Worm (Caenorhabditis elegans) whole organism, late embryonic: Measurements from ENCODE around the gene col-143.

ENCODE experiments used
- C08G9.2 ChIP-seq: sonication (generic microtip); optimal IDR thresholded peaks from 2 replicates; lab custom pipeline; 2016; ENCODE audit warnings: mild to moderate bottlenecking, missing genetic modification characterization, moderate library complexity, missing compliant biosample characterization
- C38D4.7 ChIP-seq: fragments of 200-800 bp; sonication (Bioruptor generic); optimal IDR thresholded peaks from 2 replicates; lab custom pipeline; 2018; ENCODE audit warnings: mild to moderate bottlenecking, missing genetic modification characterization, moderate library complexity, missing compliant biosample characterization
- K02D7.2 ChIP-seq: sonication (generic microtip); optimal IDR thresholded peaks from 2 replicates; lab custom pipeline; 2017; ENCODE audit warnings: mild to moderate bottlenecking, missing genetic modification characterization, missing compliant biosample characterization
- T23F11.4 ChIP-seq: fragments of 200-800 bp; sonication (Bioruptor generic); optimal IDR thresholded peaks from 2 replicates; lab custom pipeline; 2018; ENCODE audit warnings: mild to moderate bottlenecking, missing genetic modification characterization, missing compliant biosample characterization
- ceh-14 ChIP-seq: sonication (generic microtip); optimal IDR thresholded peaks from 2 replicates; lab custom pipeline; 2016; ENCODE audit warnings: missing genotype, missing genetic modification characterization, missing compliant biosample characterization
- ceh-18 ChIP-seq: sonication (generic microtip); optimal IDR thresholded peaks from 2 replicates; lab custom pipeline; 2016; ENCODE audit warnings: missing genetic modification characterization, missing compliant biosample characterization
- ceh-19 ChIP-seq: fragments of 200-800 bp; sonication (Bioruptor generic); optimal IDR thresholded peaks from 2 replicates; lab custom pipeline; 2018; ENCODE audit warnings: mild to moderate bottlenecking, missing genetic modification characterization, missing compliant biosample characterization
- ceh-22 ChIP-seq: sonication (generic microtip); optimal IDR thresholded peaks from 2 replicates; lab custom pipeline; 2017; ENCODE audit warnings: missing biosample characterization, missing genetic modification characterization
- ceh-24 ChIP-seq: sonication (generic microtip); optimal IDR thresholded peaks from 2 replicates; lab custom pipeline; 2016; ENCODE audit warnings: mild to moderate bottlenecking, missing genetic modification characterization, missing compliant biosample characterization
- ceh-30 ChIP-seq: fragments of 150-350 bp; optimal IDR thresholded peaks from 2 replicates; lab custom pipeline; 2014; ENCODE audit warnings: missing biosample characterization, missing genetic modification characterization
- ceh-31 ChIP-seq: sonication (generic microtip); optimal IDR thresholded peaks from 2 replicates; lab custom pipeline; 2016; ENCODE audit warnings: missing genetic modification characterization, missing compliant biosample characterization
- ceh-34 ChIP-seq: sonication (generic microtip); optimal IDR thresholded peaks from 2 replicates; lab custom pipeline; 2016; ENCODE audit warnings: mild to moderate bottlenecking, missing genetic modification characterization, missing compliant biosample characterization
- ceh-45 ChIP-seq: fragments of 200-800 bp; sonication (Bioruptor generic); IDR thresholded peaks from 2 replicates; pipeline ENCODE4 v1.3.6; 2022; ENCODE audit warnings: missing genetic modification reagents, missing genetic modification characterization, missing compliant biosample characterization
- ceh-9 ChIP-seq: sonication (generic microtip); optimal IDR thresholded peaks from 2 replicates; lab custom pipeline; 2016; ENCODE audit warnings: mild to moderate bottlenecking, missing genetic modification characterization, inconsistent platforms, missing compliant biosample characterization
- che-1 ChIP-seq: sonication (generic microtip); optimal IDR thresholded peaks from 2 replicates; lab custom pipeline; 2016; ENCODE audit warnings: mild to moderate bottlenecking, missing genetic modification characterization, missing compliant biosample characterization
- dmd-4 ChIP-seq: sonication (generic microtip); optimal IDR thresholded peaks from 2 replicates; lab custom pipeline; 2016; ENCODE audit warnings: borderline replicate concordance, missing genetic modification characterization, missing compliant biosample characterization
- elt-2 ChIP-seq: sonication (generic microtip); optimal IDR thresholded peaks from 2 replicates; lab custom pipeline; 2016; ENCODE audit warnings: missing genetic modification reagents, missing genetic modification characterization, missing compliant biosample characterization
- fax-1 ChIP-seq: sonication (generic microtip); optimal IDR thresholded peaks from 2 replicates; lab custom pipeline; 2016; ENCODE audit warnings: missing genotype, missing genetic modification characterization, missing compliant biosample characterization
- fkh-10 ChIP-seq: fragments of 150-350 bp; optimal IDR thresholded peaks from 2 replicates; lab custom pipeline; 2014; ENCODE audit warnings: missing biosample characterization, missing genetic modification reagents, missing genetic modification characterization
- hlh-13 ChIP-seq: fragments of 200-800 bp; sonication (Bioruptor generic); optimal IDR thresholded peaks from 2 replicates; lab custom pipeline; 2018; ENCODE audit warnings: mild to moderate bottlenecking, missing genetic modification characterization, missing compliant biosample characterization
- hlh-15 ChIP-seq: sonication (generic microtip); optimal IDR thresholded peaks from 2 replicates; lab custom pipeline; 2016; ENCODE audit warnings: missing genetic modification characterization, missing compliant biosample characterization
- hlh-30 ChIP-seq: sonication (generic microtip); optimal IDR thresholded peaks from 2 replicates; lab custom pipeline; 2017; ENCODE audit warnings: antibody characterized with exemption, missing genetic modification characterization, missing compliant biosample characterization; ENCODE audit not compliant: insufficient read depth
- hlh-8 ChIP-seq: sonication (generic microtip); optimal IDR thresholded peaks from 2 replicates; lab custom pipeline; 2016; ENCODE audit warnings: missing genotype, missing genetic modification characterization, missing compliant biosample characterization
- mec-3 ChIP-seq: sonication (generic microtip); optimal IDR thresholded peaks from 2 replicates; lab custom pipeline; 2016; ENCODE audit warnings: borderline replicate concordance, missing genetic modification characterization, missing compliant biosample characterization
- nhr-11 ChIP-seq: fragments of 150-350 bp; optimal IDR thresholded peaks from 2 replicates; lab custom pipeline; 2014; ENCODE audit warnings: missing biosample characterization, missing genetic modification characterization
- npax-4 ChIP-seq: sonication (generic microtip); optimal IDR thresholded peaks from 2 replicates; lab custom pipeline; 2016; ENCODE audit warnings: missing genetic modification characterization, missing compliant biosample characterization
- odd-2 ChIP-seq: sonication (generic microtip); optimal IDR thresholded peaks from 2 replicates; lab custom pipeline; 2017; ENCODE audit warnings: antibody characterized with exemption, mild to moderate bottlenecking, missing genetic modification characterization, missing compliant biosample characterization
- pat-9 ChIP-seq: fragments of 200-800 bp; sonication (Bioruptor generic); optimal IDR thresholded peaks from 2 replicates; lab custom pipeline; 2018; ENCODE audit warnings: mild to moderate bottlenecking, missing genetic modification characterization, moderate library complexity, missing compliant biosample characterization
- pax-1 ChIP-seq: fragments of 150-350 bp; optimal IDR thresholded peaks from 2 replicates; lab custom pipeline; 2014; ENCODE audit warnings: missing biosample characterization, missing genetic modification characterization
- pha-2 ChIP-seq: sonication (generic microtip); optimal IDR thresholded peaks from 2 replicates; lab custom pipeline; 2017; ENCODE audit warnings: mild to moderate bottlenecking, missing genetic modification characterization, missing compliant biosample characterization
- pha-4 ChIP-seq: fragments of 150-350 bp; optimal IDR thresholded peaks from 2 replicates; lab custom pipeline; 2018; ENCODE audit warnings: missing biosample characterization, missing genetic modification reagents, missing genetic modification characterization
- pros-1 ChIP-seq: fragments of 150-350 bp; optimal IDR thresholded peaks from 2 replicates; lab custom pipeline; 2014; ENCODE audit warnings: missing biosample characterization, missing genetic modification reagents, missing genetic modification characterization
- ref-2 ChIP-seq: sonication (generic microtip); optimal IDR thresholded peaks from 2 replicates; lab custom pipeline; 2016; ENCODE audit warnings: missing genetic modification characterization, missing compliant biosample characterization
- sox-2 ChIP-seq: fragments of 200-800 bp; sonication (Bioruptor generic); IDR thresholded peaks from 2 replicates; pipeline ENCODE4 v1.3.6; 2022; ENCODE audit warnings: missing genetic modification reagents, missing genetic modification characterization, missing compliant biosample characterization
- sox-4 ChIP-seq: sonication (generic microtip); optimal IDR thresholded peaks from 2 replicates; lab custom pipeline; 2017; ENCODE audit warnings: mild to moderate bottlenecking, missing genetic modification characterization, inconsistent platforms, missing compliant biosample characterization
- syd-9 ChIP-seq: sonication (generic microtip); optimal IDR thresholded peaks from 2 replicates; lab custom pipeline; 2016; ENCODE audit warnings: mild to moderate bottlenecking, missing genetic modification characterization, moderate library complexity, missing compliant biosample characterization
- tbx-2 ChIP-seq: sonication (generic microtip); optimal IDR thresholded peaks from 2 replicates; lab custom pipeline; 2016; ENCODE audit warnings: missing genetic modification characterization, missing compliant biosample characterization
- tbx-7 ChIP-seq: sonication (generic microtip); optimal IDR thresholded peaks from 2 replicates; lab custom pipeline; 2016; ENCODE audit warnings: missing genotype, missing genetic modification characterization, missing compliant biosample characterization
- unc-3 ChIP-seq, 2 experiments: fragments of 200-800 bp in 1 of 2; sonication (Bioruptor generic) in 1 of 2; sonication (generic microtip) in 1 of 2; conservative IDR thresholded peaks in 1 of 2; optimal IDR thresholded peaks in 1 of 2; 2 replicates each; pipeline versions ENCODE4 v1.3.6 to Lab custom; 2016 to 2022; ENCODE audit warnings: missing compliant biosample characterization in 2 of 2, missing genetic modification characterization in 2 of 2, missing genetic modification reagents in 1 of 2
- unc-55 ChIP-seq: sonication (generic microtip); optimal IDR thresholded peaks from 2 replicates; lab custom pipeline; 2017; ENCODE audit warnings: missing biosample characterization, missing genetic modification reagents, missing genetic modification characterization
- unc-86 ChIP-seq: sonication (generic microtip); optimal IDR thresholded peaks from 2 replicates; lab custom pipeline; 2016; ENCODE audit warnings: missing genetic modification characterization, missing compliant biosample characterization
- zip-5 ChIP-seq: sonication (generic microtip); optimal IDR thresholded peaks from 2 replicates; lab custom pipeline; 2016; ENCODE audit warnings: missing genetic modification characterization, missing compliant biosample characterization
- ztf-16 ChIP-seq: sonication (generic microtip); optimal IDR thresholded peaks from 2 replicates; lab custom pipeline; 2017; ENCODE audit warnings: missing genetic modification characterization, missing compliant biosample characterization

Gene col-143

DNA sequence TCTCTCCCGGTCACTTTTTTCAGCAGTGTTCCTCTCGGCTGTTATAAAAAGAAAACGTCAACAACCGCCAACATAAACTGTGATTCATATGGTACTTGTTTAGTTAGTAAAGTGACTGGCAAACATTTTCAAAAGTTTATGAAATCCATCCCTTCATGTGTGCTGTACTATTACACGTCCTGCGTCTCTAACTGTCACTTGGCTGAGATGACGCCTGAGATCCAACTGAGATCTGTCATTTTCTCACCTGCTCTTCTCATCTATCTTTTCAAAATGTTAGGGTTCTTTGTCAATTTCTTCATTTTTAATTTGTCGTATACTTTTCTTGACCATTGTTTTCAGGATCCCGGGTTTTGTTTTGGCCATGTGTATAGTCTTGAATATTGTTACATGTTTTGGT is 39.3 kb downstream of the col-143 start:
- TF ChIP-seq pat-9 (no peak), unc-55 (GFP tag; lab: Kevin White, UChicago) (peak; percentile 88)
- TF ChIP-seq, all 69 proteins: peak for 1

DNA sequence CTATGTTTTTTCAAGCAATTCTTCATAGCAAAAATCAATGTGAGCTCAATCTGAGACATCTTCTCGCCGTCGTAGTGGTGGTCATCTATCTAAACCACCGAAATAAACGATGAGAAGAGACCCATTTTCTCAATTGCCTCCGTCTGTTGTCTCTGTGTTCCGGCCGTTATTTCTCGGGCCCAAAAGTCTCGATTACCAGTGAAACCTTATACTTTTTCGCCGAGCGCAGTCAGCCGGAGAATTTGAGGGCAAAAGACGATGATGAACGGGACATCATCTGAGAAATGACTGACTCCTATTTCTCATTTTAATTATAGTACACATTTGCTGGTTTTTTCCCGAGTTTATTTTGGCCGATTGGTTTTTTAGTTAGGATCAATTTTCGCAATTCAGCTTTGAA is 40.4 kb downstream of the col-143 start:
- TF ChIP-seq odd-2 (tag; lab: Kevin White, UChicago) (no peak), unc-3 (GFP tag; conservative IDR thresholded peaks at IDR 0.05; lab: Robert Waterston, UW) (no peak), unc-3 (tag; optimal IDR thresholded peaks at IDR 0.05; lab: Kevin White, UChicago) (no peak), ceh-34 (tag; lab: Kevin White, UChicago) (peak; percentile 81), ceh-24 (no peak), pha-4 (tag; lab: Kevin White, UChicago) (no peak), C08G9.2 (tag; lab: Kevin White, UChicago) (no peak), ceh-30 (tag; lab: Kevin White, UChicago) (no peak), fax-1 (tag; lab: Kevin White, UChicago) (no peak)

DNA sequence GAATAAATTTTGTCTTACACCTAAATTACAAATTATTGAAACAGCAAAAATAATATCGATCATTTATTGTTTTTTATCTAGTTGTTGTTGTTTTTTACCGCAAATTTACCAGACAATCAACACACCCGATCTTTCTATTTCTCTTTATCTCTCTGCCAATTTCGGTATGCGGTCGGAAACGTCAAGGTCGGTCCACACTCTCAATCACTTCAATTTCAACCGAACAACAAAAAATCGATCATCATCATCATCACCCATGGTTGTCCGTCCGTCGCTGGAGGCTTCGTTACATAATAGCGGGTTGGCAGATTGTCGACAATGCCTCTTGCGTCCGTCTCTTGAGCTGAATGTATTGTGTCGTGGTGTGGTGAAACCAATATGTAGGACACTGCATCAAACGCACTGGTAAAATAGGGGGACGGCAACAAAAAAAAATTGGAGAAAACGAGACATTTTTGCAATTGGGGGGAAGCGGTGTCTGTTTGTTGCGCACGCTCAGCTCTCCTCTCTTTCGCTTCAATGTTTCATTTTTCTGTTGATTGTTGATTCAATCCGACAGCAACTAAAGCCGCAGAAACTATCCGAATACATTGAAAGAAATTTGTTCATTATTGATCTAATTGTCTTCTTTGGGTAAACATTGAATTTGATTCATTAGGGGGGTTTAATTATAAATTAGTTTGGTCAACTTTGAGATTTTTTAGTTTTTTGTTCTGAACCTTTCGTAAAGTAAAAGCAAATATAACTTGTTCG is 41.5 kb downstream of the col-143 start:
- TF ChIP-seq pha-2 (tag; lab: Kevin White, UChicago) (no peak), ceh-9 (tag; lab: Kevin White, UChicago) (no peak)

DNA sequence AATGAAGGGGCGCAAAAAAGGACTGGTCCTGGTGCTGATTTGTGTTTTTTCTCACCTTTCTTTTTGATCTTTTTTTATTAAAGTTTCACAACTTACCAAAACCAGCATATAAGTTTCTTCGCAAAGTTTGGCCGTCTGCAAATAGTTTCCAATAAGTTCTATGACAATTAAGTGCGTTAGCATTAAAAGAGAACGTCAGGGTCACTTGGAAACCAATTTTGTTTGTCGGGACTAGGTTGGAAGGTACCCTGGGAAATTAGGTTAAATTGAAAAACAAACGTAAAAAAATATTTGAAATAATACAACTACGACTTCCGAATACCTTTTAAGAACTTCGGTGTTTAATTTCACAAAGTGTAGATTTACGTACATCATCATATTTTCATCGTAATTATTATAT is 43.1 kb downstream of the col-143 start:
- TF ChIP-seq ref-2: no peak
- TF ChIP-seq pat-9: no peak
- TF ChIP-seq pax-1 (tag; lab: Kevin White, UChicago): no peak
- no peak for TF ChIP-seq hlh-15 (tag; lab: Kevin White, UChicago)
- TF ChIP-seq hlh-8 (tag; lab: Kevin White, UChicago): no peak
- no peak for TF ChIP-seq hlh-13
- TF ChIP-seq pha-4 (tag; lab: Kevin White, UChicago): no peak
- TF ChIP-seq odd-2 (tag; lab: Kevin White, UChicago): no peak
- TF ChIP-seq tbx-7: no peak
- TF ChIP-seq elt-2 (tag; lab: Kevin White, UChicago): no peak
- no peak for TF ChIP-seq dmd-4 (tag; lab: Kevin White, UChicago)
- no peak for TF ChIP-seq npax-4 (tag; lab: Kevin White, UChicago)
- no peak for TF ChIP-seq pha-2 (tag; lab: Kevin White, UChicago)
- TF ChIP-seq pros-1 (tag; lab: Kevin White, UChicago): no peak
- TF ChIP-seq ceh-19 (GFP tag; lab: Kevin White, UChicago): no peak
- no peak for TF ChIP-seq mec-3 (tag; lab: Kevin White, UChicago)
- no peak for TF ChIP-seq fkh-10 (GFP tag; lab: Kevin White, UChicago)
- TF ChIP-seq ceh-18 (tag; lab: Kevin White, UChicago): no peak
- TF ChIP-seq syd-9: no peak

ce11 chrV:6879490-6879889 is 44.1 kb downstream of the col-143 start:
- TF ChIP-seq fax-1 (tag; lab: Kevin White, UChicago) (peak; percentile 40), pros-1 (tag; lab: Kevin White, UChicago) (peak; percentile 98), elt-2 (tag; lab: Kevin White, UChicago) (no peak), tbx-2 (tag; lab: Kevin White, UChicago) (peak; percentile 90), hlh-30 (tag; lab: Kevin White, UChicago) (peak; percentile 50), ceh-14 (peak; percentile 80), T23F11.4 (GFP tag; lab: Kevin White, UChicago) (no peak), C38D4.7 (GFP tag; lab: Kevin White, UChicago) (no peak), mec-3 (tag; lab: Kevin White, UChicago) (peak; percentile 40), ref-2 (peak; percentile 85), ztf-16 (tag; lab: Kevin White, UChicago) (peak; percentile 31), ceh-45 (GFP tag; lab: Robert Waterston, UW) (no peak), ceh-22 (tag; lab: Kevin White, UChicago) (no peak), hlh-15 (tag; lab: Kevin White, UChicago) (no peak), sox-2 (GFP tag; lab: Robert Waterston, UW) (no peak), ceh-31 (tag; lab: Kevin White, UChicago) (peak; percentile 93), zip-5 (tag; lab: Kevin White, UChicago) (peak; percentile 5), nhr-11 (tag; lab: Kevin White, UChicago) (no peak), unc-86 (peak; percentile 44), sox-4 (peak; percentile 8), che-1 (no peak), odd-2 (tag; lab: Kevin White, UChicago) (no peak), K02D7.2 (tag; lab: Kevin White, UChicago) (no peak)
